Worm (Caenorhabditis elegans): ENCODE data around the gene C54F6.18.

DNA sequence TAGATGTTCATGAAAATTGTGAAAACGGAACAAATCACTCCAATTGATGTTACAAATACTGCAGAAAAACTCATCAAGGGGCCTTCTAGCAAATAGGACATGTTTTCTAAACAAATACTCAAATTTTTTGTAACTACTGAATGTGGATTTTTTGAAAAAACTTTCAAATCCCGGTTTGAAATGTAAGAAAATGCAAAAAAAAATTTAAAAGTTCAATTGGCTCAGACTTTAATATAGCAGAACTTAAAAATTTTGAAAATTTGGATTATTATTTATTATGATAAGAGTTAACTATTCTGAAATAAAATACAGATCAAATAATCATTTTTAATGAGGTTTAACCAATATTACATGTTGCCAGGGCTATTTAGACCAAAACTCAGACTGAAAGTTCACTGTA lies 35.5 kb upstream of the C54F6.18 start, which contains the start of gene srbc-9:
- TF ChIP-seq pha-4 (GFP tag; IDR thresholded peaks at IDR 0.05) (no peak), pha-4 (tag; optimal IDR thresholded peaks at IDR 0.05) (no peak), set-16 (GFP tag; IDR thresholded peaks at IDR 0.05) (no peak), ceh-28 (tag; optimal IDR thresholded peaks at IDR 0.05) (no peak), nhr-76 (tag; optimal IDR thresholded peaks at IDR 0.05) (no peak), ceh-82 (tag; optimal IDR thresholded peaks at IDR 0.05) (no peak), lin-15B (tag; optimal IDR thresholded peaks at IDR 0.05) (no peak), unc-62 (GFP tag; optimal IDR thresholded peaks at IDR 0.05 in 1 of 2) (no peak), unc-62 (tag; optimal IDR thresholded peaks at IDR 0.05) (no peak), dmd-6 (GFP tag; IDR thresholded peaks at IDR 0.05) (no peak), mxl-3 (GFP tag; optimal IDR thresholded peaks at IDR 0.05) (no peak), jun-1 (tag; optimal IDR thresholded peaks at IDR 0.05) (no peak), mdl-1 (tag; optimal IDR thresholded peaks at IDR 0.05) (no peak), nhr-28 (tag; optimal IDR thresholded peaks at IDR 0.05) (no peak), ama-1 (optimal IDR thresholded peaks at IDR 0.05) (no peak)
